Worm (Caenorhabditis elegans) whole organism, L2 larva: ENCODE measurements around the gene ptr-5.
A peak's percentile ranks its signal among the peaks of the same experiment; 100 is the strongest.

ENCODE experiments used
- C34F6.9 ChIP-seq: fragments of 150-350 bp; optimal IDR thresholded peaks from 2 replicates; lab custom pipeline; 2014; ENCODE audit warnings: missing biosample characterization, missing genetic modification characterization
- F13H6.1 ChIP-seq: sonication (generic microtip); optimal IDR thresholded peaks from 2 replicates; lab custom pipeline; 2016; ENCODE audit warnings: missing genetic modification characterization, missing compliant biosample characterization
- R02D3.7 ChIP-seq: fragments of 150-350 bp; optimal IDR thresholded peaks from 2 replicates; lab custom pipeline; 2014; ENCODE audit warnings: missing biosample characterization, missing genetic modification characterization
- alr-1 ChIP-seq: fragments of 150-350 bp; optimal IDR thresholded peaks from 2 replicates; lab custom pipeline; 2014; ENCODE audit warnings: missing biosample characterization, missing genetic modification characterization
- blmp-1 ChIP-seq: sonication (generic microtip); optimal IDR thresholded peaks from 2 replicates; lab custom pipeline; 2017; ENCODE audit warnings: missing genetic modification characterization, mild to moderate bottlenecking, missing compliant biosample characterization, antibody characterized with exemption, moderate library complexity; ENCODE audit not compliant: insufficient read depth
- ceh-16 ChIP-seq: fragments of 150-350 bp; optimal IDR thresholded peaks from 2 replicates; lab custom pipeline; 2014; ENCODE audit warnings: missing biosample characterization, missing genetic modification characterization
- ceh-82 ChIP-seq: fragments of 150-350 bp; optimal IDR thresholded peaks from 2 replicates; lab custom pipeline; 2014; ENCODE audit warnings: missing biosample characterization, missing genetic modification characterization
- crh-2 ChIP-seq: sonication (generic microtip); optimal IDR thresholded peaks from 2 replicates; lab custom pipeline; 2017; ENCODE audit warnings: missing biosample characterization, missing genetic modification characterization
- dmd-4 ChIP-seq: sonication (generic microtip); optimal IDR thresholded peaks from 2 replicates; lab custom pipeline; 2017; ENCODE audit warnings: missing biosample characterization, missing genetic modification characterization
- egl-27 ChIP-seq: sonication (generic microtip); optimal IDR thresholded peaks from 3 replicates; lab custom pipeline; 2017; ENCODE audit warnings: missing biosample characterization, missing genetic modification reagents, missing genetic modification characterization
- elt-1 ChIP-seq: fragments of 150-350 bp; optimal IDR thresholded peaks from 2 replicates; lab custom pipeline; 2014; ENCODE audit warnings: missing biosample characterization, missing genetic modification characterization
- fos-1 ChIP-seq: fragments of 150-350 bp; optimal IDR thresholded peaks from 2 replicates; lab custom pipeline; 2014; ENCODE audit warnings: missing biosample characterization, missing genetic modification characterization
- gmeb-1 ChIP-seq: fragments of 150-350 bp; optimal IDR thresholded peaks from 2 replicates; lab custom pipeline; 2014; ENCODE audit warnings: missing biosample characterization, missing genetic modification characterization
- lin-11 ChIP-seq: fragments of 150-350 bp; sonication (generic microtip); optimal IDR thresholded peaks from 2 replicates; lab custom pipeline; 2014; ENCODE audit warnings: missing biosample characterization, missing genetic modification characterization, inconsistent platforms, mixed read lengths
- lin-39 ChIP-seq: fragments of 150-350 bp; optimal IDR thresholded peaks from 2 replicates; lab custom pipeline; 2014; ENCODE audit warnings: missing biosample characterization, missing genetic modification reagents, missing genetic modification characterization
- mab-5 ChIP-seq: fragments of 150-350 bp; optimal IDR thresholded peaks from 2 replicates; lab custom pipeline; 2014; ENCODE audit warnings: missing biosample characterization, missing genetic modification characterization
- mbf-1 ChIP-seq: sonication (generic microtip); optimal IDR thresholded peaks from 2 replicates; lab custom pipeline; 2017; ENCODE audit warnings: missing biosample characterization, missing genetic modification characterization
- mdl-1 ChIP-seq, 2 experiments: fragments of 150-350 bp in 1 of 2; sonication (generic microtip) in 1 of 2; optimal IDR thresholded peaks; 2 replicates each; lab custom pipeline; 2017; ENCODE audit warnings: missing biosample characterization in 2 of 2, missing genetic modification characterization in 2 of 2
- nhr-10 ChIP-seq: sonication (generic microtip); optimal IDR thresholded peaks from 2 replicates; lab custom pipeline; 2017; ENCODE audit warnings: missing biosample characterization, missing genetic modification characterization
- nhr-11 ChIP-seq: fragments of 150-350 bp; optimal IDR thresholded peaks from 2 replicates; lab custom pipeline; 2014; ENCODE audit warnings: missing biosample characterization, missing genetic modification characterization
- nhr-12 ChIP-seq: fragments of 150-350 bp; optimal IDR thresholded peaks from 2 replicates; lab custom pipeline; 2014; ENCODE audit warnings: missing biosample characterization, missing genetic modification characterization
- nhr-129 ChIP-seq: fragments of 150-350 bp; optimal IDR thresholded peaks from 2 replicates; lab custom pipeline; 2014; ENCODE audit warnings: missing biosample characterization, missing genetic modification characterization
- nhr-21 ChIP-seq: fragments of 150-350 bp; optimal IDR thresholded peaks from 2 replicates; lab custom pipeline; 2014; ENCODE audit warnings: missing biosample characterization, missing genetic modification characterization
- nhr-25 ChIP-seq: fragments of 150-350 bp; sonication (generic microtip); optimal IDR thresholded peaks from 3 replicates; lab custom pipeline; 2014; ENCODE audit warnings: missing biosample characterization, missing genetic modification characterization
- nhr-77 ChIP-seq: fragments of 150-350 bp; optimal IDR thresholded peaks from 2 replicates; lab custom pipeline; 2014; ENCODE audit warnings: missing biosample characterization, missing genetic modification characterization
- skn-1 ChIP-seq: sonication (generic microtip); optimal IDR thresholded peaks from 2 replicates; lab custom pipeline; 2017; ENCODE audit warnings: missing biosample characterization, missing genetic modification characterization
- sma-3 ChIP-seq: sonication (generic microtip); optimal IDR thresholded peaks from 2 replicates; lab custom pipeline; 2016; ENCODE audit warnings: missing genetic modification reagents, missing genetic modification characterization, missing compliant biosample characterization
- sma-9 ChIP-seq, 2 experiments: fragments of 150-350 bp in 1 of 2; sonication (generic microtip) in 1 of 2; optimal IDR thresholded peaks; 2 replicates each; lab custom pipeline; 2014 to 2016; ENCODE audit warnings: missing genetic modification characterization in 2 of 2, mild to moderate bottlenecking in 1 of 2, missing biosample characterization in 1 of 2, missing compliant biosample characterization in 1 of 2, missing genetic modification reagents in 1 of 2, moderate library complexity in 1 of 2
- unc-62 ChIP-seq: fragments of 150-350 bp; optimal IDR thresholded peaks from 2 replicates; lab custom pipeline; 2014; ENCODE audit warnings: missing biosample characterization, missing genetic modification reagents, missing genetic modification characterization
- ztf-1 ChIP-seq: fragments of 200-800 bp; sonication (Bioruptor generic); conservative IDR thresholded peaks from 2 replicates; pipeline ENCODE4 v1.3.6; 2022; ENCODE audit warnings: missing genetic modification characterization, missing compliant biosample characterization

ptr-5 gene

ce11 chrX:17349411-17349810 is 31.0 kb downstream of the ptr-5 start:
- TF ChIP-seq crh-2 (tag; lab: Kevin White, UChicago), result no peak
- TF ChIP-seq nhr-77 (tag; lab: Kevin White, UChicago), result no peak
- no peak for TF ChIP-seq fos-1
- no peak for TF ChIP-seq ceh-82
- no peak for TF ChIP-seq blmp-1
- no peak for TF ChIP-seq alr-1 (tag; lab: Kevin White, UChicago)
- TF ChIP-seq gmeb-1, result no peak
- TF ChIP-seq nhr-12 (tag; lab: Kevin White, UChicago), result no peak
- no peak for TF ChIP-seq skn-1 (tag; lab: Kevin White, UChicago)

- TF ChIP-seq sma-9 (GFP tag; optimal IDR thresholded peaks at IDR 0.05; lab: Kevin White, UChicago) (peak; percentile 33), sma-9 (tag; optimal IDR thresholded peaks at IDR 0.05; lab: Kevin White, UChicago) (no peak), gmeb-1 (no peak), lin-39 (tag; lab: Kevin White, UChicago) (no peak), C34F6.9 (tag; lab: Kevin White, UChicago) (peak; percentile 3), nhr-12 (tag; lab: Kevin White, UChicago) (no peak), dmd-4 (tag; lab: Kevin White, UChicago) (no peak), alr-1 (tag; lab: Kevin White, UChicago) (no peak), crh-2 (tag; lab: Kevin White, UChicago) (no peak)
These were observed 33.7 kb downstream of the ptr-5 start for ce11 chrX:17352098-17352497.

ce11 chrX:17355462-17355861 is 37.1 kb downstream of the ptr-5 start:
- TF ChIP-seq crh-2 (tag; lab: Kevin White, UChicago) (no peak), nhr-21 (no peak), ztf-1 (GFP tag; lab: Robert Waterston, UW) (no peak), egl-27 (tag; lab: Kevin White, UChicago) (no peak), nhr-129 (tag; lab: Kevin White, UChicago) (no peak), elt-1 (tag; lab: Kevin White, UChicago) (no peak), nhr-25 (tag; lab: Kevin White, UChicago) (no peak), sma-3 (no peak), unc-62 (no peak), nhr-12 (tag; lab: Kevin White, UChicago) (no peak), mbf-1 (no peak), gmeb-1 (no peak), alr-1 (tag; lab: Kevin White, UChicago) (no peak), nhr-77 (tag; lab: Kevin White, UChicago) (no peak), mab-5 (tag; lab: Kevin White, UChicago) (no peak), R02D3.7 (tag; lab: Kevin White, UChicago) (no peak)

ce11 chrX:17356748-17357147 is 38.4 kb downstream of the ptr-5 start:
- TF ChIP-seq ceh-16, result no peak
- no peak for TF ChIP-seq nhr-11
- TF ChIP-seq crh-2 (tag; lab: Kevin White, UChicago), result no peak
- no peak for TF ChIP-seq mab-5 (tag; lab: Kevin White, UChicago)
- no peak for TF ChIP-seq gmeb-1
- TF ChIP-seq nhr-129 (tag; lab: Kevin White, UChicago), result no peak
- TF ChIP-seq F13H6.1 (tag; lab: Kevin White, UChicago), result no peak
- TF ChIP-seq blmp-1, result no peak
- TF ChIP-seq lin-39 (tag; lab: Kevin White, UChicago), result no peak
- no peak for TF ChIP-seq mdl-1 (tag; optimal IDR thresholded peaks at IDR 0.05; lab: Kevin White, UChicago)
- no peak for TF ChIP-seq skn-1 (tag; lab: Kevin White, UChicago)
- no peak for TF ChIP-seq ceh-82
- TF ChIP-seq nhr-12 (tag; lab: Kevin White, UChicago), result no peak
- TF ChIP-seq lin-11 (tag; lab: Kevin White, UChicago), result no peak
- no peak for TF ChIP-seq nhr-21

- no peak for TF ChIP-seq ceh-16
These were observed 41.1 kb downstream of the ptr-5 start, which contains the start of gene npr-36 for ce11 chrX:17359452-17359851. npr-36 (plus strand) TSS chrX:17359752.

ce11 chrX:17362529-17362928 is 44.1 kb downstream of the ptr-5 start, which contains the start of gene F10D7.11:
F10D7.11 (plus strand) TSS chrX:17362829.
- TF ChIP-seq ceh-82 (no peak), nhr-129 (tag; lab: Kevin White, UChicago) (no peak), F13H6.1 (tag; lab: Kevin White, UChicago) (no peak), nhr-10 (no peak), gmeb-1 (no peak)
